Fruit fly (Drosophila melanogaster) whole organism, embryonic: Measurements from ENCODE around the gene SPARC.
A peak's percentile ranks its signal among the peaks of the same experiment; 100 is the strongest.

ENCODE experiments used
- ATbp ChIP-seq: fragments of 200-800 bp; sonication (Bioruptor generic); optimal IDR thresholded peaks from 2 replicates; lab custom pipeline; 2017; ENCODE audit warnings: missing biosample characterization, mild to moderate bottlenecking, missing genetic modification characterization, missing genetic modification reagents
- Ada2b ChIP-seq: fragments of 200-800 bp; sonication (Bioruptor generic); IDR thresholded peaks from 2 replicates; pipeline ENCODE4 v1.3.6; 2022; ENCODE audit warnings: missing biosample characterization, missing genetic modification characterization
- Blimp-1 ChIP-seq: fragments of 200-800 bp; sonication (Bioruptor generic); optimal IDR thresholded peaks from 3 replicates; lab custom pipeline; 2018; ENCODE audit warnings: missing biosample characterization, missing genetic modification characterization, mild to moderate bottlenecking, moderate library complexity, missing genetic modification reagents
- CG10366 ChIP-seq: fragments of 200-800 bp; sonication (Bioruptor generic); IDR thresholded peaks from 2 replicates; pipeline ENCODE4 v1.3.6; 2022; ENCODE audit warnings: missing biosample characterization, missing genetic modification characterization
- CG11247 ChIP-seq: fragments of 200-800 bp; sonication (Bioruptor generic); IDR thresholded peaks from 2 replicates; pipeline ENCODE4 v1.3.6; 2022; ENCODE audit warnings: missing biosample characterization, missing genetic modification characterization
- CG11456 ChIP-seq: fragments of 200-800 bp; sonication (Bioruptor generic); IDR thresholded peaks from 3 replicates; pipeline ENCODE4 v1.3.6; 2022; ENCODE audit warnings: missing biosample characterization, missing genetic modification characterization
- CG12942 ChIP-seq: fragments of 200-800 bp; sonication (Bioruptor generic); optimal IDR thresholded peaks from 3 replicates; lab custom pipeline; 2016; ENCODE audit warnings: missing biosample characterization, missing genetic modification characterization
- CG17328 ChIP-seq: fragments of 200-800 bp; sonication (Bioruptor generic); IDR thresholded peaks from 2 replicates; pipeline ENCODE4 v1.3.6; 2022; ENCODE audit warnings: missing biosample characterization, missing genetic modification characterization
- CG18262 ChIP-seq: fragments of 200-800 bp; optimal IDR thresholded peaks from 3 replicates; lab custom pipeline; 2019; ENCODE audit warnings: missing biosample characterization, mild to moderate bottlenecking, missing genetic modification characterization, moderate library complexity
- CG2120 ChIP-seq: fragments of 200-800 bp; sonication (Bioruptor generic); optimal IDR thresholded peaks from 3 replicates; lab custom pipeline; 2016; ENCODE audit warnings: missing biosample characterization, missing genetic modification characterization
- CG30403 ChIP-seq: fragments of 200-800 bp; sonication (Bioruptor generic); optimal IDR thresholded peaks from 3 replicates; lab custom pipeline; 2016; ENCODE audit warnings: missing biosample characterization, missing genetic modification characterization
- CG31441 ChIP-seq: fragments of 200-800 bp; sonication (Bioruptor generic); IDR thresholded peaks from 2 replicates; pipeline ENCODE4 v1.3.6; 2022; ENCODE audit warnings: missing biosample characterization, missing genetic modification characterization
- CG4424 ChIP-seq: fragments of 200-800 bp; sonication (Bioruptor generic); optimal IDR thresholded peaks from 3 replicates; lab custom pipeline; 2016; ENCODE audit warnings: missing biosample characterization, missing genetic modification characterization
- CG7839 ChIP-seq: fragments of 200-800 bp; sonication (Bioruptor generic); optimal IDR thresholded peaks from 3 replicates; lab custom pipeline; 2018; ENCODE audit warnings: missing biosample characterization, mild to moderate bottlenecking, missing genetic modification characterization, moderate library complexity
- CG8290 ChIP-seq, 3 experiments: fragments of 200-800 bp; sonication (Bioruptor generic); optimal IDR thresholded peaks; 2 replicates each; lab custom pipeline; 2016 to 2019; ENCODE audit warnings: missing biosample characterization in 3 of 3, missing genetic modification characterization in 3 of 3, mild to moderate bottlenecking in 2 of 3, moderate library complexity in 1 of 3
- CG8388 ChIP-seq: fragments of 200-800 bp; sonication (Bioruptor generic); optimal IDR thresholded peaks from 2 replicates; lab custom pipeline; 2019; ENCODE audit warnings: missing biosample characterization, mild to moderate bottlenecking, missing genetic modification characterization, moderate library complexity
- CG8944 ChIP-seq: fragments of 200-800 bp; sonication (Bioruptor generic); optimal IDR thresholded peaks from 3 replicates; lab custom pipeline; 2016; ENCODE audit warnings: missing biosample characterization, missing genetic modification characterization
- CoRest ChIP-seq: fragments of 200-800 bp; sonication (Bioruptor generic); optimal IDR thresholded peaks from 3 replicates; lab custom pipeline; 2018; ENCODE audit warnings: missing biosample characterization, mild to moderate bottlenecking, missing genetic modification characterization, moderate library complexity
- Dfd ChIP-seq, 2 experiments: fragments of >200 bp; optimal IDR thresholded peaks; 2 replicates each; lab custom pipeline; 2017; ENCODE audit warnings: missing biosample characterization in 2 of 2, missing genetic modification characterization in 2 of 2
- H2.0 ChIP-seq: fragments of 200-800 bp; sonication (Bioruptor generic); IDR thresholded peaks from 2 replicates; pipeline ENCODE4 v1.3.6; 2022; ENCODE audit warnings: missing biosample characterization, missing genetic modification characterization
- Oli ChIP-seq: fragments of 200-800 bp; sonication (Bioruptor generic); optimal IDR thresholded peaks from 2 replicates; lab custom pipeline; 2018; ENCODE audit warnings: missing biosample characterization, mild to moderate bottlenecking, missing genetic modification characterization, moderate library complexity
- Optix ChIP-seq: fragments of 200-800 bp; sonication (Bioruptor generic); IDR thresholded peaks from 3 replicates; pipeline ENCODE4 v1.3.6; 2022; ENCODE audit warnings: missing biosample characterization, missing genetic modification characterization
- Ptx1 ChIP-seq: fragments of 200-800 bp; sonication (Bioruptor generic); IDR thresholded peaks from 2 replicates; pipeline ENCODE4 v1.3.6; 2022; ENCODE audit warnings: missing biosample characterization, missing genetic modification characterization
- Xrp1 ChIP-seq: fragments of 200-800 bp; sonication (Bioruptor generic); IDR thresholded peaks from 2 replicates; pipeline ENCODE4 v1.3.6; 2022; ENCODE audit warnings: missing biosample characterization, missing genetic modification characterization
- ash1 ChIP-seq: fragments of 200-800 bp; sonication (Bioruptor generic); optimal IDR thresholded peaks from 2 replicates; lab custom pipeline; 2018; ENCODE audit warnings: missing biosample characterization, mild to moderate bottlenecking, missing genetic modification characterization
- bab2 ChIP-seq: fragments of 200-800 bp; sonication (Bioruptor generic); optimal IDR thresholded peaks from 2 replicates; lab custom pipeline; 2016; ENCODE audit warnings: missing biosample characterization, missing genetic modification characterization
- cas ChIP-seq: fragments of 200-800 bp; sonication (Bioruptor generic); IDR thresholded peaks from 2 replicates; pipeline ENCODE4 v1.3.6; 2022; ENCODE audit warnings: missing biosample characterization, missing genetic modification characterization
- chif ChIP-seq, 2 experiments: fragments of 200-800 bp; sonication (Bioruptor generic); optimal IDR thresholded peaks; 3 replicates each; lab custom pipeline; 2016; ENCODE audit warnings: missing biosample characterization in 2 of 2, missing genetic modification characterization in 2 of 2
- dmrt99B ChIP-seq: fragments of 200-800 bp; sonication (Bioruptor generic); optimal IDR thresholded peaks from 2 replicates; lab custom pipeline; 2018; ENCODE audit warnings: missing biosample characterization, mild to moderate bottlenecking, missing genetic modification characterization, moderate library complexity
- dpn ChIP-seq, 2 experiments: fragments of 200-800 bp; sonication (Bioruptor generic); optimal IDR thresholded peaks; 3 replicates each; lab custom pipeline; 2016; ENCODE audit warnings: missing biosample characterization in 2 of 2, missing genetic modification characterization in 2 of 2
- fd64A ChIP-seq: fragments of 200-800 bp; sonication (Bioruptor generic); optimal IDR thresholded peaks from 3 replicates; lab custom pipeline; 2018; ENCODE audit warnings: missing biosample characterization, mild to moderate bottlenecking, missing genetic modification characterization
- fd96Cb ChIP-seq: fragments of 200-800 bp; sonication (Bioruptor generic); optimal IDR thresholded peaks from 2 replicates; lab custom pipeline; 2018; ENCODE audit warnings: missing biosample characterization, mild to moderate bottlenecking, missing genetic modification characterization, moderate library complexity
- gem ChIP-seq: fragments of 200-800 bp; sonication (Bioruptor generic); optimal IDR thresholded peaks from 2 replicates; lab custom pipeline; 2019; ENCODE audit warnings: missing biosample characterization, mild to moderate bottlenecking, missing genetic modification characterization, moderate library complexity
- hbn ChIP-seq: fragments of 200-800 bp; sonication (Bioruptor generic); IDR thresholded peaks from 2 replicates; pipeline ENCODE4 v1.3.6; 2022; ENCODE audit warnings: missing biosample characterization, missing genetic modification characterization; ENCODE audit not compliant: partially characterized antibody
- kay ChIP-seq: fragments of 200-800 bp; sonication (Bioruptor generic); optimal IDR thresholded peaks from 2 replicates; lab custom pipeline; 2016; ENCODE audit warnings: missing biosample characterization, missing genetic modification characterization
- nmo ChIP-seq: fragments of 200-800 bp; sonication (Bioruptor generic); optimal IDR thresholded peaks from 2 replicates; lab custom pipeline; 2018; ENCODE audit warnings: missing biosample characterization, mild to moderate bottlenecking, missing genetic modification characterization, moderate library complexity
- otp ChIP-seq: fragments of 200-800 bp; sonication (Bioruptor generic); IDR thresholded peaks from 3 replicates; pipeline ENCODE4, ENCODE4 v1.3.6; 2022; ENCODE audit warnings: missing biosample characterization, missing genetic modification characterization
- phol ChIP-seq: fragments of 200-800 bp; sonication (Bioruptor generic); optimal IDR thresholded peaks from 3 replicates; lab custom pipeline; 2018; ENCODE audit warnings: missing biosample characterization, mild to moderate bottlenecking, missing genetic modification characterization, moderate library complexity
- pnt ChIP-seq: fragments of 200-800 bp; sonication (Bioruptor generic); optimal IDR thresholded peaks from 3 replicates; lab custom pipeline; 2016; ENCODE audit warnings: missing biosample characterization, missing genetic modification characterization
- repo ChIP-seq: fragments of 200-800 bp; sonication (Bioruptor generic); optimal IDR thresholded peaks from 2 replicates; lab custom pipeline; 2016; ENCODE audit warnings: missing biosample characterization, missing genetic modification characterization
- ro ChIP-seq: fragments of 200-800 bp; sonication (Bioruptor generic); IDR thresholded peaks from 2 replicates; pipeline ENCODE4 v1.3.6; 2022; ENCODE audit warnings: missing biosample characterization, missing genetic modification characterization
- sens ChIP-seq: fragments of 200-800 bp; sonication (Bioruptor generic); peaks from one replicate; lab custom pipeline; 2016; ENCODE audit warnings: missing biosample characterization, missing genetic modification characterization
- slp2 ChIP-seq: fragments of 200-800 bp; sonication (Bioruptor generic); optimal IDR thresholded peaks from 2 replicates; lab custom pipeline; 2016; ENCODE audit warnings: missing biosample characterization, missing genetic modification characterization
- tgo ChIP-seq: fragments of 200-800 bp; sonication (Bioruptor generic); IDR thresholded peaks from 3 replicates; pipeline ENCODE4 v1.3.6; 2022; ENCODE audit warnings: missing biosample characterization, missing genetic modification characterization
- tin ChIP-seq: fragments of 200-800 bp; sonication (Bioruptor generic); optimal IDR thresholded peaks from 3 replicates; lab custom pipeline; 2016; ENCODE audit warnings: missing biosample characterization, missing genetic modification characterization
- trh ChIP-seq: fragments of 200-800 bp; sonication (Bioruptor generic); optimal IDR thresholded peaks from 2 replicates; lab custom pipeline; 2016; ENCODE audit warnings: missing biosample characterization, missing genetic modification characterization
- ttk ChIP-seq: fragments of 200-800 bp; sonication (Bioruptor generic); IDR thresholded peaks from 2 replicates; pipeline ENCODE4 v2.1.2; 2022; ENCODE audit warnings: missing biosample characterization, missing genetic modification characterization
- unpg ChIP-seq: fragments of 200-800 bp; sonication (Bioruptor generic); optimal IDR thresholded peaks from 3 replicates; lab custom pipeline; 2018; ENCODE audit warnings: missing biosample characterization, mild to moderate bottlenecking, missing genetic modification characterization, moderate library complexity
- vfl ChIP-seq: fragments of 200-800 bp; sonication (Bioruptor generic); optimal IDR thresholded peaks from 2 replicates; lab custom pipeline; 2016; ENCODE audit warnings: missing biosample characterization, missing genetic modification characterization
- wor ChIP-seq: fragments of 200-800 bp; sonication (Bioruptor generic); IDR thresholded peaks from 2 replicates; pipeline ENCODE4 v1.3.6; 2022; ENCODE audit warnings: missing biosample characterization, missing genetic modification characterization

Gene SPARC

DNA sequence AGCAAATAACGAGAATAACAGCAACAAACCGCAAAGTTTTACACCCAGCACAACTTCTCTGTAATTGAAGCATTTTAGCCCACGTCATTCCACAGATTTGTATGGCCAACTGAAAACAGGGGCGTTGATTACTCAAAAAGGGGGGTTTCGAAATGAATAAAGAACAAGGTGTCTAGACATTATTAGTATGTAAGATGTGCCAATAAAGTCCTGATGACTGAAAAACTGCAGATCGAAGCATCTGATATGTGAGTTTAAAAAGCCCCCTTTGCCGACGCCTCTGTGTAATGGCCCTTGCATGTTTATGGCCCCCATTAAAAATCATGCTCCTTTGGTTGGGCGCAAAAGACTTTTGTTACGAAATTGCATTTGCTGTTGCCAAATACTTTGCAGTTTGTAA lies 50.7 kb downstream of the SPARC start (continued):
- TF ChIP-seq dmrt99B (tag; lab: Kevin White, UChicago) (peak; percentile 47), ash1 (GFP tag; lab: Kevin White, UChicago) (no peak), CG17328 (peak; percentile 27; the same call in 1 of the 2 replicates), unpg (GFP tag; lab: Kevin White, UChicago) (peak; percentile 53), CG8388 (GFP tag; lab: Kevin White, UChicago) (peak; percentile 16), H2.0 (GFP tag; lab: Robert Waterston, UW) (peak; percentile 27; the same call in 1 of the 2 replicates), nmo (GFP tag; lab: Kevin White, UChicago) (peak; percentile 11), CG18262 (tag; lab: Kevin White, UChicago) (peak; percentile 23), CG11456 (GFP tag; lab: Robert Waterston, UW) (0 out of 3 replicates have a peak, but pooled peaks have one; percentile 34), CG30403 (GFP tag; lab: Kevin White, UChicago) (peak; percentile 29), chif (GFP tag; optimal IDR thresholded peaks at IDR 0.05; lab: Kevin White, UChicago) (peak; percentile 43 to 52), Blimp-1 (GFP tag; lab: Kevin White, UChicago) (peak; percentile 32), otp (0 out of 3 replicates have a peak, but pooled peaks have one; percentile 25), hbn (GFP tag; lab: Robert Waterston, UW) (no peak), fd96Cb (peak; percentile 25), CG31441 (GFP tag; lab: Robert Waterston, UW) (no peak), bab2 (GFP tag; lab: Kevin White, UChicago) (no peak), pnt (GFP tag; lab: Kevin White, UChicago) (peak; percentile 9), CG4424 (peak; percentile 17), sens (GFP tag; lab: Kevin White, UChicago) (peak; percentile 50), Dfd (GFP tag; optimal IDR thresholded peaks at IDR 0.05; lab: Kevin White, UChicago) (no peak), repo (GFP tag; lab: Kevin White, UChicago) (no peak), Ada2b (GFP tag; lab: Robert Waterston, UW) (peak; percentile 50), fd64A (GFP tag; lab: Kevin White, UChicago) (no peak), CG8290 (GFP tag; optimal IDR thresholded peaks at IDR 0.05; lab: Kevin White, UChicago) (no peak), CG8290 (tag; optimal IDR thresholded peaks at IDR 0.05; lab: Kevin White, UChicago) (peak in 1 of 2 experiments; percentile 49), CG7839 (peak; percentile 53), ro (GFP tag; lab: Robert Waterston, UW) (no peak), CG12942 (GFP tag; lab: Kevin White, UChicago) (peak; percentile 19), Xrp1 (peak; percentile 35; the same call in 1 of the 2 replicates), gem (tag; lab: Kevin White, UChicago) (peak; percentile 64), vfl (GFP tag; lab: Kevin White, UChicago) (no peak), kay (GFP tag; lab: Kevin White, UChicago) (no peak), cas (GFP tag; lab: Robert Waterston, UW) (no peak), ATbp (GFP tag; lab: Kevin White, UChicago) (peak; percentile 29), ttk (GFP tag; lab: Robert Waterston, UW) (peak; percentile 49; the same call in 1 of the 2 replicates), tgo (GFP tag; lab: Robert Waterston, UW) (peak; percentile 25; the same call in 1 of the 3 replicates), CG11247 (GFP tag; lab: Robert Waterston, UW) (0 out of 2 replicates have a peak, but pooled peaks have one; percentile 19), CG2120 (GFP tag; lab: Kevin White, UChicago) (peak; percentile 1), wor (no peak; the same call in 1 of the 2 replicates), trh (GFP tag; lab: Kevin White, UChicago) (no peak), CG10366 (GFP tag; lab: Robert Waterston, UW) (0 out of 2 replicates have a peak, but pooled peaks have one; percentile 8), CoRest (tag; lab: Kevin White, UChicago) (peak; percentile 31), dpn (GFP tag; optimal IDR thresholded peaks at IDR 0.05; lab: Kevin White, UChicago) (peak in 1 of 2 experiments; percentile 18), phol (tag; lab: Kevin White, UChicago) (peak; percentile 21), Oli (tag; lab: Kevin White, UChicago) (peak; percentile 49), slp2 (GFP tag; lab: Kevin White, UChicago) (peak; percentile 28), CG8944 (GFP tag; lab: Kevin White, UChicago) (peak; percentile 22), tin (GFP tag; lab: Kevin White, UChicago) (peak; percentile 21), Ptx1 (GFP tag; lab: Robert Waterston, UW) (0 out of 2 replicates have a peak, but pooled peaks have one; percentile 36), Optix (GFP tag; lab: Robert Waterston, UW) (peak; percentile 45; the same call in 1 of the 3 replicates)
